Fruit fly (Drosophila melanogaster) whole organism, embryonic: ENCODE results near the gene Obp19a.

Experiments
- Asciz ChIP-seq: fragments of 200-800 bp; sonication (Bioruptor generic); optimal IDR thresholded peaks from 2 replicates; lab custom pipeline; 2017; ENCODE audit warnings: missing biosample characterization, mild to moderate bottlenecking, missing genetic modification characterization, missing genetic modification reagents
- C15 ChIP-seq: fragments of 200-800 bp; sonication (Bioruptor generic); IDR thresholded peaks from 3 replicates; pipeline ENCODE4 v1.3.6; 2022; ENCODE audit warnings: missing biosample characterization, missing genetic modification characterization
- CG12299 ChIP-seq: fragments of 200-800 bp; sonication (Bioruptor generic); optimal IDR thresholded peaks from 2 replicates; lab custom pipeline; 2018; ENCODE audit warnings: missing biosample characterization, mild to moderate bottlenecking, missing genetic modification characterization
- CG14667 ChIP-seq: fragments of 200-800 bp; sonication (Bioruptor generic); IDR thresholded peaks from 2 replicates; pipeline ENCODE4 v1.3.6; 2022; ENCODE audit warnings: missing biosample characterization, missing genetic modification characterization
- CG16863 ChIP-seq: fragments of 200-800 bp; sonication (Bioruptor generic); optimal IDR thresholded peaks from 3 replicates; lab custom pipeline; 2016; ENCODE audit warnings: missing biosample characterization, missing genetic modification characterization
- CG17802 ChIP-seq: fragments of 200-800 bp; sonication (Bioruptor generic); optimal IDR thresholded peaks from 2 replicates; lab custom pipeline; 2018; ENCODE audit warnings: missing biosample characterization, mild to moderate bottlenecking, missing genetic modification characterization, moderate library complexity
- CG30403 ChIP-seq: fragments of 200-800 bp; sonication (Bioruptor generic); optimal IDR thresholded peaks from 3 replicates; lab custom pipeline; 2016; ENCODE audit warnings: missing biosample characterization, missing genetic modification characterization
- CG3838 ChIP-seq: fragments of 200-800 bp; sonication (Bioruptor generic); optimal IDR thresholded peaks from 3 replicates; lab custom pipeline; 2016; ENCODE audit warnings: missing biosample characterization, missing genetic modification characterization
- CG3847 ChIP-seq: fragments of 200-800 bp; sonication (Bioruptor generic); IDR thresholded peaks from 2 replicates; pipeline ENCODE4 v1.3.6; 2022; ENCODE audit warnings: missing biosample characterization, missing genetic modification characterization
- CG4404 ChIP-seq: fragments of 200-800 bp; sonication (Bioruptor generic); IDR thresholded peaks from 2 replicates; pipeline ENCODE4 v1.3.6; 2022; ENCODE audit warnings: missing biosample characterization, missing genetic modification characterization
- CG4617 ChIP-seq: fragments of 200-800 bp; sonication (Bioruptor generic); optimal IDR thresholded peaks from 3 replicates; lab custom pipeline; 2016; ENCODE audit warnings: missing biosample characterization, missing genetic modification characterization, borderline replicate concordance
- CG5953 ChIP-seq: fragments of 200-800 bp; sonication (Bioruptor generic); IDR thresholded peaks from 2 replicates; pipeline ENCODE4 v1.3.6; 2022; ENCODE audit warnings: missing biosample characterization, missing genetic modification characterization
- CG6254 ChIP-seq: fragments of 200-800 bp; sonication (Bioruptor generic); optimal IDR thresholded peaks from 3 replicates; lab custom pipeline; 2017; ENCODE audit warnings: mild to moderate bottlenecking, missing biosample characterization, missing genetic modification reagents, missing genetic modification characterization
- CG6689 ChIP-seq: fragments of 200-800 bp; sonication (Bioruptor generic); IDR thresholded peaks from 2 replicates; pipeline ENCODE4 v1.3.6; 2022; ENCODE audit warnings: missing biosample characterization, missing genetic modification characterization
- CG9797 ChIP-seq: fragments of 200-800 bp; sonication (Bioruptor generic); optimal IDR thresholded peaks from 3 replicates; lab custom pipeline; 2018; ENCODE audit warnings: missing biosample characterization, mild to moderate bottlenecking, missing genetic modification characterization
- CTCF ChIP-seq: fragments of 200-800 bp; sonication (Bioruptor generic); optimal IDR thresholded peaks from 2 replicates; lab custom pipeline; 2017; ENCODE audit warnings: missing biosample characterization, mild to moderate bottlenecking, missing genetic modification characterization, moderate library complexity
- CkIIα-i1 ChIP-seq: fragments of 200-800 bp; sonication (Bioruptor generic); IDR thresholded peaks from 2 replicates; pipeline ENCODE4 v1.3.6; 2022; ENCODE audit warnings: missing biosample characterization, missing genetic modification characterization
- Ets97D ChIP-seq: fragments of 200-800 bp; sonication (Bioruptor generic); optimal IDR thresholded peaks from 3 replicates; lab custom pipeline; 2016; ENCODE audit warnings: missing biosample characterization, missing genetic modification characterization
- Gug ChIP-seq: fragments of 200-800 bp; sonication (Bioruptor generic); IDR thresholded peaks from 4 replicates; pipeline ENCODE4 v1.3.6; 2022; ENCODE audit warnings: missing biosample characterization, missing genetic modification characterization
- HHEX ChIP-seq: fragments of 200-800 bp; sonication (Bioruptor generic); optimal IDR thresholded peaks from 3 replicates; lab custom pipeline; 2017; ENCODE audit warnings: missing biosample characterization, mild to moderate bottlenecking, missing genetic modification characterization, missing genetic modification reagents
- HLH3B ChIP-seq: fragments of 200-800 bp; sonication (Bioruptor generic); IDR thresholded peaks from 2 replicates; pipeline ENCODE4 v1.3.6; 2022; ENCODE audit warnings: missing biosample characterization, missing genetic modification characterization
- HmgD ChIP-seq: fragments of 200-800 bp; sonication (Bioruptor generic); optimal IDR thresholded peaks from 3 replicates; lab custom pipeline; 2016; ENCODE audit warnings: missing biosample characterization, missing genetic modification characterization
- Hmr ChIP-seq: fragments of 200-800 bp; sonication (Bioruptor generic); optimal IDR thresholded peaks from 3 replicates; lab custom pipeline; 2017; ENCODE audit warnings: mild to moderate bottlenecking, missing biosample characterization, missing genetic modification reagents, missing genetic modification characterization
- PHDP ChIP-seq: fragments of 200-800 bp; sonication (Bioruptor generic); optimal IDR thresholded peaks from 3 replicates; lab custom pipeline; 2018; ENCODE audit warnings: missing biosample characterization, mild to moderate bottlenecking, missing genetic modification characterization, moderate library complexity
- Vsx1 ChIP-seq: fragments of 200-800 bp; sonication (Bioruptor generic); optimal IDR thresholded peaks from 2 replicates; lab custom pipeline; 2017; ENCODE audit warnings: missing biosample characterization, mild to moderate bottlenecking, missing genetic modification characterization, missing genetic modification reagents
- az2 ChIP-seq: fragments of 200-800 bp; sonication (Bioruptor generic); optimal IDR thresholded peaks from 3 replicates; lab custom pipeline; 2016; ENCODE audit warnings: missing biosample characterization, missing genetic modification characterization
- bowl ChIP-seq: fragments of 200-800 bp; sonication (Bioruptor generic); IDR thresholded peaks from 2 replicates; pipeline ENCODE4 v1.3.6; 2022; ENCODE audit warnings: missing biosample characterization, missing genetic modification characterization
- caup ChIP-seq: fragments of 200-800 bp; sonication (Bioruptor generic); optimal IDR thresholded peaks from 3 replicates; lab custom pipeline; 2017; ENCODE audit warnings: missing biosample characterization, mild to moderate bottlenecking, missing genetic modification characterization, moderate library complexity; ENCODE audit not compliant: severe bottlenecking
- corto ChIP-seq: fragments of 200-800 bp; sonication (Bioruptor generic); optimal IDR thresholded peaks from 2 replicates; lab custom pipeline; 2016; ENCODE audit warnings: missing biosample characterization, mild to moderate bottlenecking, missing genetic modification characterization, moderate library complexity
- crol ChIP-seq: fragments of 200-800 bp; sonication (Bioruptor generic); IDR thresholded peaks from 2 replicates; pipeline ENCODE4 v1.3.6; 2022; ENCODE audit warnings: missing biosample characterization, missing genetic modification characterization
- disco-r ChIP-seq: fragments of 200-800 bp; sonication (Bioruptor generic); optimal IDR thresholded peaks from 2 replicates; lab custom pipeline; 2016; ENCODE audit warnings: missing biosample characterization, missing genetic modification characterization
- dm ChIP-seq: fragments of 200-800 bp; sonication (Bioruptor generic); optimal IDR thresholded peaks from 3 replicates; lab custom pipeline; 2016; ENCODE audit warnings: missing biosample characterization, missing genetic modification characterization
- gce ChIP-seq: fragments of 200-800 bp; sonication (Bioruptor generic); IDR thresholded peaks from 3 replicates; pipeline ENCODE4 v1.3.6; 2022; ENCODE audit warnings: missing biosample characterization, missing genetic modification characterization
- gsb-n ChIP-seq: fragments of 200-800 bp; sonication (Bioruptor generic); optimal IDR thresholded peaks from 3 replicates; lab custom pipeline; 2018; ENCODE audit warnings: missing biosample characterization, mild to moderate bottlenecking, missing genetic modification characterization
- h ChIP-seq: fragments of >200 bp; optimal IDR thresholded peaks from 2 replicates; lab custom pipeline; 2017
- jing ChIP-seq: fragments of 200-800 bp; sonication (Bioruptor generic); optimal IDR thresholded peaks from 2 replicates; lab custom pipeline; 2018; ENCODE audit warnings: missing biosample characterization, mild to moderate bottlenecking, missing genetic modification characterization
- jumu ChIP-seq: fragments of 200-800 bp; sonication (Bioruptor generic); optimal IDR thresholded peaks from 3 replicates; lab custom pipeline; 2016; ENCODE audit warnings: missing biosample characterization, missing genetic modification characterization
- klu ChIP-seq: fragments of 200-800 bp; sonication (Bioruptor generic); IDR thresholded peaks from 2 replicates; pipeline ENCODE4 v1.3.6; 2022; ENCODE audit warnings: missing biosample characterization, missing genetic modification characterization
- kni ChIP-seq: fragments of 200-800 bp; sonication (Bioruptor generic); optimal IDR thresholded peaks from 3 replicates; lab custom pipeline; 2017; ENCODE audit warnings: mild to moderate bottlenecking, missing biosample characterization, missing genetic modification reagents, missing genetic modification characterization
- lab ChIP-seq: fragments of 200-800 bp; sonication (Bioruptor generic); optimal IDR thresholded peaks from 3 replicates; lab custom pipeline; 2017; ENCODE audit warnings: missing biosample characterization, missing genetic modification characterization, mild to moderate bottlenecking, moderate library complexity, missing genetic modification reagents
- lola ChIP-seq, 3 experiments: fragments of >200 bp in 2 of 3; fragments of 200-800 bp in 1 of 3; sonication (Bioruptor generic) in 1 of 3; optimal IDR thresholded peaks; 2 replicates each; lab custom pipeline; 2017 to 2019; ENCODE audit warnings: missing biosample characterization in 3 of 3, missing genetic modification characterization in 3 of 3, mild to moderate bottlenecking in 1 of 3, moderate library complexity in 1 of 3
- pita ChIP-seq: fragments of 200-800 bp; sonication (Bioruptor generic); optimal IDR thresholded peaks from 2 replicates; lab custom pipeline; 2017; ENCODE audit warnings: missing biosample characterization, mild to moderate bottlenecking, missing genetic modification characterization
- psq ChIP-seq: fragments of 200-800 bp; sonication (Bioruptor generic); optimal IDR thresholded peaks from 2 replicates; lab custom pipeline; 2017; ENCODE audit warnings: missing biosample characterization, missing genetic modification characterization
- run ChIP-seq: fragments of 200-800 bp; sonication (Bioruptor generic); optimal IDR thresholded peaks from 3 replicates; lab custom pipeline; 2018; ENCODE audit warnings: missing biosample characterization, mild to moderate bottlenecking, missing genetic modification characterization
- sd ChIP-seq: fragments of 200-800 bp; sonication (Bioruptor generic); optimal IDR thresholded peaks from 3 replicates; lab custom pipeline; 2018; ENCODE audit warnings: missing biosample characterization, mild to moderate bottlenecking, missing genetic modification characterization, moderate library complexity
- seq ChIP-seq: fragments of 200-800 bp; sonication (Bioruptor generic); IDR thresholded peaks from 2 replicates; pipeline ENCODE4 v1.3.6; 2022; ENCODE audit warnings: missing biosample characterization, missing genetic modification characterization
- sisA ChIP-seq: fragments of 200-800 bp; sonication (Bioruptor generic); IDR thresholded peaks from 2 replicates; pipeline ENCODE4 v1.3.6; 2022; ENCODE audit warnings: missing biosample characterization, missing genetic modification characterization
- tx ChIP-seq: fragments of 200-800 bp; sonication (Bioruptor generic); optimal IDR thresholded peaks from 2 replicates; lab custom pipeline; 2016; ENCODE audit warnings: missing biosample characterization, missing genetic modification characterization
- unc-4 ChIP-seq: fragments of 200-800 bp; sonication (Bioruptor generic); IDR thresholded peaks from 2 replicates; pipeline ENCODE4 v1.3.6; 2022; ENCODE audit warnings: missing biosample characterization, missing genetic modification characterization; ENCODE audit not compliant: partially characterized antibody
- yki ChIP-seq: fragments of >200 bp; optimal IDR thresholded peaks from 3 replicates; lab custom pipeline; 2018

Gene Obp19a

dm6 chrX:20394066-20394913, 21.3 kb upstream of the Obp19a start, which contains the start of gene HERC2 (continued):
- no peak for TF ChIP-seq corto (GFP tag; lab: Kevin White, UChicago)
- peak; percentile 53 for TF ChIP-seq CG30403 (GFP tag; lab: Kevin White, UChicago)
- peak; percentile 34; the same call in 1 of the 2 replicates for TF ChIP-seq CG14667 (GFP tag; lab: Robert Waterston, UW)
- 0 out of 2 replicates have a peak, but pooled peaks have one; percentile 31 for TF ChIP-seq CG6689
- TF ChIP-seq HmgD = peak; percentile 53
- TF ChIP-seq CkIIα-i1 = no peak
- TF ChIP-seq bowl (GFP tag; lab: Robert Waterston, UW) = no peak
- TF ChIP-seq run = no peak
- TF ChIP-seq kni (GFP tag; lab: Kevin White, UChicago) = no peak
- TF ChIP-seq jumu (GFP tag; lab: Kevin White, UChicago) = peak; percentile 40
- TF ChIP-seq caup = no peak
- peak; percentile 74; the same call in 2 of the 4 replicates for TF ChIP-seq Gug (GFP tag; lab: Robert Waterston, UW)
- no peak for TF ChIP-seq CTCF
- no peak for TF ChIP-seq psq
- TF ChIP-seq CG4617 = peak; percentile 66
- TF ChIP-seq lab (GFP tag; lab: Kevin White, UChicago) = no peak
- no peak for TF ChIP-seq PHDP (tag; lab: Kevin White, UChicago)
- TF ChIP-seq HHEX (GFP tag; lab: Kevin White, UChicago) = no peak
- peak; percentile 92 for TF ChIP-seq crol (GFP tag; lab: Robert Waterston, UW)
- TF ChIP-seq sisA = peak; percentile 54; the same call in 1 of the 2 replicates
- peak; percentile 10 for TF ChIP-seq CG16863 (GFP tag; lab: Kevin White, UChicago)
- no peak for TF ChIP-seq CG6254 (GFP tag; lab: Kevin White, UChicago)
- no peak for TF ChIP-seq yki
- TF ChIP-seq Vsx1 = no peak
- TF ChIP-seq CG9797 (GFP tag; lab: Kevin White, UChicago) = no peak
- TF ChIP-seq dm = no peak
- peak; percentile 77 for TF ChIP-seq unc-4 (GFP tag; lab: Robert Waterston, UW)
- no peak for TF ChIP-seq h
- no peak for TF ChIP-seq CG3838 (GFP tag; lab: Kevin White, UChicago)
- peak; percentile 34; the same call in 1 of the 2 replicates for TF ChIP-seq HLH3B
- TF ChIP-seq klu = no peak
- no peak for TF ChIP-seq CG12299 (tag; lab: Kevin White, UChicago)
- TF ChIP-seq tx (GFP tag; lab: Kevin White, UChicago) = peak; percentile 15
- no peak for TF ChIP-seq gce
- TF ChIP-seq sd (tag; lab: Kevin White, UChicago) = no peak
- peak; percentile 41 for TF ChIP-seq Ets97D
- no peak for TF ChIP-seq pita (GFP tag; lab: Kevin White, UChicago)
- 0 out of 3 replicates have a peak, but pooled peaks have one; percentile 10 for TF ChIP-seq C15 (GFP tag; lab: Robert Waterston, UW)
- peak; percentile 46 for TF ChIP-seq CG17802 (tag; lab: Kevin White, UChicago)
- TF ChIP-seq CG4404 (GFP tag; lab: Robert Waterston, UW) = peak; percentile 45
- peak; percentile 40; the same call in 1 of the 2 replicates for TF ChIP-seq CG3847
- TF ChIP-seq jing (GFP tag; lab: Kevin White, UChicago) = no peak
- TF ChIP-seq gsb-n (tag; lab: Kevin White, UChicago) = no peak
- no peak for TF ChIP-seq az2 (GFP tag; lab: Kevin White, UChicago)
- TF ChIP-seq disco-r (GFP tag; lab: Kevin White, UChicago) = peak; percentile 32
- no peak for TF ChIP-seq CG5953 (GFP tag; lab: Robert Waterston, UW)
- TF ChIP-seq Asciz (GFP tag; lab: Kevin White, UChicago) = no peak
- peak; percentile 46 for TF ChIP-seq Hmr (GFP tag; lab: Kevin White, UChicago)
- TF ChIP-seq lola (GFP tag; optimal IDR thresholded peaks at IDR 0.05; lab: Kevin White, UChicago) = peak in 1 of 3 experiments; percentile 30
- no peak for TF ChIP-seq seq (GFP tag; lab: Robert Waterston, UW)
